Fruit fly (Drosophila melanogaster) whole organism, embryonic: ENCODE measurements around the gene siz.

Experiments
- Mad ChIP-seq: fragments of 200-800 bp; sonication (Bioruptor generic); optimal IDR thresholded peaks from 2 replicates; lab custom pipeline; 2016; ENCODE audit warnings: missing biosample characterization, missing genetic modification characterization
- sd ChIP-seq: fragments of 200-800 bp; sonication (Bioruptor generic); optimal IDR thresholded peaks from 3 replicates; lab custom pipeline; 2018; ENCODE audit warnings: missing biosample characterization, mild to moderate bottlenecking, missing genetic modification characterization, moderate library complexity

DNA sequence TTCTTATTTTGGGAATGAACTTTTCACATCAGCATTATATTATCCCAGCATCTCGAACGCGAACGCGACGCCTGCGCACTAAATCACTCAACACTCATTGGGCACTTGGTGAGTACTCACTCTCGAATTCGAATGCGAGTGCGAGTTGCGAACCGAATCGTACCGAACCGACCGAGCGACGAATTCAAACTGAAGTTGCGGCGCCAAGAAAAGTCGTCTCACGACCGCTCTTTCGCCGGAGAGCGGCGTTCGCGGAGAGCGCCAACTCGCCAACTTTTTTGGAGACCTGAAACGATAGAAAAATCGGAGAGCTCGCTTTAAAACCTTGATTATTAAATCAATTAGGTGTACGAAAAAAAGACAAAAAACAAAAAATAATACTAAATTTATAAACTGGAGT, 65.6 kb downstream of the siz start:
- TF ChIP-seq Mad (GFP tag; lab: Kevin White, UChicago), result no peak
- no peak for TF ChIP-seq sd (tag; lab: Kevin White, UChicago)
